Worm (Caenorhabditis elegans): Measurements from ENCODE around the gene gck-1.

- TF ChIP-seq pqm-1 (tag; optimal IDR thresholded peaks at IDR 0.05) (no peak), lin-11 (tag; optimal IDR thresholded peaks at IDR 0.05) (no peak), ceh-24 (tag; optimal IDR thresholded peaks at IDR 0.05) (no peak), nfya-1 (tag; optimal IDR thresholded peaks at IDR 0.05) (no peak), fax-1 (tag; optimal IDR thresholded peaks at IDR 0.05) (no peak), ama-1 (optimal IDR thresholded peaks at IDR 0.05) (no peak), che-1 (tag; optimal IDR thresholded peaks at IDR 0.05) (no peak), odd-2 (tag; optimal IDR thresholded peaks at IDR 0.05) (no peak), sdc-2 (tag; optimal IDR thresholded peaks at IDR 0.05) (no peak), unc-42 (tag; optimal IDR thresholded peaks at IDR 0.05) (no peak), unc-55 (GFP tag; optimal IDR thresholded peaks at IDR 0.05) (peak; percentile 33), ceh-19 (GFP tag; optimal IDR thresholded peaks at IDR 0.05) (no peak)
These were observed 24.8 kb upstream of the gck-1 start, which contains the start of gene ttr-47 for ce11 chrV:8922781-8923180.

Data from whole organism, late embryonic.